Worm (Caenorhabditis elegans) whole organism, L4/young adult: Measurements from ENCODE around the gene C50D2.10.

Experiments used
- dao-5 ChIP-seq: sonication (generic microtip); optimal IDR thresholded peaks from 2 replicates; lab custom pipeline; 2016; ENCODE audit warnings: missing genotype, missing genetic modification characterization, moderate library complexity, missing compliant biosample characterization
- him-1 ChIP-seq: sonication (generic microtip); optimal IDR thresholded peaks from 2 replicates; lab custom pipeline; 2016; ENCODE audit warnings: missing genotype, missing genetic modification reagents, missing genetic modification characterization, missing compliant biosample characterization

DNA sequence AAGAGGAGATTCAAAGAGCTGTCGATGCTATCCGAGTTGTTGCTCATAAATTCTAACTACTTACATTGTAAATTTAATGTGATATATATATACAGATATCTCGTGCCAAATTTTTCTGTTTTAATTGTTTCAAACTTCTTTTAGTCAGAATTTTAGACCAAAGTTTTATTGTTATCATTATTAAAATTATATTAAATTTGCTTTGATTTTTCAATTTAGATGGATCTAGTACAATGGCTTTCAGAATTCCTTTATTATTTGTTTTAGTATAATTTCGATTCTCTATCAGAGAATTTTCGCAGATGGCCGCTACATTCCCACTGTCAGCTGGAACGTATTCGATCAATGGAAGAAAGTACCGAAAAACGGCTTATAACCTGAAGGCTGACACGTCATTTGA is 41.6 kb upstream of the C50D2.10 start, which contains the start of gene ascc-1:
- TF ChIP-seq dao-5 (tag; lab: Kevin White, UChicago) (no peak), him-1 (tag; lab: Kevin White, UChicago) (no peak)
